Worm (Caenorhabditis elegans) whole organism, young adult: Measurements from ENCODE around the gene nspf-3.

Source experiments
- egl-44 ChIP-seq: fragments of 200-800 bp; sonication (Bioruptor generic); IDR thresholded peaks from 2 replicates; pipeline ENCODE4 v1.3.6; 2022; ENCODE audit warnings: missing genetic modification reagents, missing genetic modification characterization, missing compliant biosample characterization
- mcd-1 ChIP-seq: fragments of 200-800 bp; sonication (Bioruptor generic); IDR thresholded peaks from 2 replicates; pipeline ENCODE4 v1.3.6; 2022; ENCODE audit warnings: missing genetic modification reagents, missing genetic modification characterization, missing compliant biosample characterization
- unc-130 ChIP-seq: sonication (generic microtip); optimal IDR thresholded peaks from 2 replicates; lab custom pipeline; 2016; ENCODE audit warnings: missing genetic modification reagents, missing genetic modification characterization, missing compliant biosample characterization
- unc-62 ChIP-seq: fragments of 150-350 bp; optimal IDR thresholded peaks from 2 replicates; lab custom pipeline; 2014; ENCODE audit warnings: missing biosample characterization, missing genetic modification reagents, missing genetic modification characterization

DNA sequence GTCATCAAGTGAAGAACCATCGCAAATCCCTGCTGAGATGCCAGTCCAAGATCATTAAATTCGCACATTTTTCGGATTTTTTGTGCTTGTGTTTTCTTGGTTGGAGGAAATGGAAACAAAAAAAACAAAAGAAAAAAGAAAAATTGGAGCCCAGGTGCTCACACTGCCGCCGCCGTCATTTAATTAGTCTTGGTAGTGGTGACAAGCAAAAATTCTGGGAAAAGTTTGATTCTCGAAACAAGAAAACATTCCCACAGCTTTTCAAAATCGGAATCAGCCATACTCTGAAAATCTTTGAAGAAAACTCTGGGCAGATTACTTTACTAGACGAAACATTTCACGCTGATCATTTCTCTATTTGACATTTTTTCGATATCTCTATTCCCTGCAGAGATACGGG, 15.2 kb upstream of the nspf-3 start, which contains the start of gene srh-128:
- TF ChIP-seq unc-130 (no peak), egl-44 (GFP tag; lab: Robert Waterston, UW) (no peak), mcd-1 (GFP tag; lab: Robert Waterston, UW) (no peak), unc-62 (GFP tag; lab: Kevin White, UChicago) (no peak)
